Fruit fly (Drosophila melanogaster) whole organism, embryonic: ENCODE results near the gene a10.

Experiments used
- Ada2b ChIP-seq: fragments of 200-800 bp; sonication (Bioruptor generic); IDR thresholded peaks from 2 replicates; pipeline ENCODE4 v1.3.6; 2022; ENCODE audit warnings: missing biosample characterization, missing genetic modification characterization
- Bgb ChIP-seq: fragments of 200-800 bp; sonication (Bioruptor generic); IDR thresholded peaks from 2 replicates; pipeline ENCODE4 v1.3.6; 2022; ENCODE audit warnings: missing biosample characterization, missing genetic modification characterization; ENCODE audit not compliant: partially characterized antibody
- BtbVII ChIP-seq: fragments of 200-800 bp; sonication (Bioruptor generic); optimal IDR thresholded peaks from 3 replicates; lab custom pipeline; 2017; ENCODE audit warnings: missing biosample characterization, mild to moderate bottlenecking, missing genetic modification characterization
- CG10147 ChIP-seq: fragments of 200-800 bp; sonication (Bioruptor generic); optimal IDR thresholded peaks from 2 replicates; lab custom pipeline; 2019; ENCODE audit warnings: missing biosample characterization, mild to moderate bottlenecking, missing genetic modification characterization, moderate library complexity
- CG10462 ChIP-seq: fragments of 200-800 bp; sonication (Bioruptor generic); optimal IDR thresholded peaks from 2 replicates; lab custom pipeline; 2016; ENCODE audit warnings: missing biosample characterization, missing genetic modification characterization
- CG11504 ChIP-seq: fragments of 200-800 bp; sonication (Bioruptor generic); optimal IDR thresholded peaks from 3 replicates; lab custom pipeline; 2019; ENCODE audit warnings: missing biosample characterization, mild to moderate bottlenecking, missing genetic modification characterization, moderate library complexity
- CG13624 ChIP-seq: fragments of 200-800 bp; sonication (Bioruptor generic); optimal IDR thresholded peaks from 2 replicates; lab custom pipeline; 2016; ENCODE audit warnings: missing biosample characterization, missing genetic modification characterization
- CG16779 ChIP-seq: fragments of 200-800 bp; sonication (Bioruptor generic); IDR thresholded peaks from 2 replicates; pipeline ENCODE4 v1.3.6; 2022; ENCODE audit warnings: missing biosample characterization, missing genetic modification characterization
- CG17568 ChIP-seq: fragments of 200-800 bp; sonication (Bioruptor generic); optimal IDR thresholded peaks from 2 replicates; lab custom pipeline; 2018; ENCODE audit warnings: missing biosample characterization, mild to moderate bottlenecking, missing genetic modification characterization, moderate library complexity
- CG2678 ChIP-seq: fragments of 200-800 bp; sonication (Bioruptor generic); optimal IDR thresholded peaks from 3 replicates; lab custom pipeline; 2019; ENCODE audit warnings: missing biosample characterization, mild to moderate bottlenecking, missing genetic modification characterization, moderate library complexity
- CG32767 ChIP-seq: fragments of 200-800 bp; sonication (Bioruptor generic); IDR thresholded peaks from 2 replicates; pipeline ENCODE4 v1.3.6; 2022; ENCODE audit warnings: missing biosample characterization, missing genetic modification characterization
- CG3726 ChIP-seq: fragments of 200-800 bp; sonication (Bioruptor generic); IDR thresholded peaks from 3 replicates; pipeline ENCODE4, ENCODE4 v1.3.6; 2022; ENCODE audit warnings: missing biosample characterization, missing genetic modification characterization
- CG4360 ChIP-seq: fragments of 200-800 bp; sonication (Bioruptor generic); IDR thresholded peaks from 2 replicates; pipeline ENCODE4 v1.3.6; 2022; ENCODE audit warnings: missing biosample characterization, missing genetic modification characterization
- CG4404 ChIP-seq: fragments of 200-800 bp; sonication (Bioruptor generic); IDR thresholded peaks from 2 replicates; pipeline ENCODE4 v1.3.6; 2022; ENCODE audit warnings: missing biosample characterization, missing genetic modification characterization
- CG4617 ChIP-seq: fragments of 200-800 bp; sonication (Bioruptor generic); optimal IDR thresholded peaks from 3 replicates; lab custom pipeline; 2016; ENCODE audit warnings: missing biosample characterization, missing genetic modification characterization, borderline replicate concordance
- CG5180 ChIP-seq: fragments of 200-800 bp; sonication (Bioruptor generic); optimal IDR thresholded peaks from 3 replicates; lab custom pipeline; 2017; ENCODE audit warnings: missing biosample characterization, missing genetic modification characterization, mild to moderate bottlenecking, moderate library complexity, missing genetic modification reagents
- CG6854 ChIP-seq: fragments of 200-800 bp; sonication (Bioruptor generic); optimal IDR thresholded peaks from 3 replicates; lab custom pipeline; 2017; ENCODE audit warnings: missing biosample characterization, mild to moderate bottlenecking, missing genetic modification characterization
- CG7357 ChIP-seq: fragments of 200-800 bp; sonication (Bioruptor generic); IDR thresholded peaks from 3 replicates; pipeline ENCODE4 v1.3.6; 2022; ENCODE audit warnings: missing biosample characterization, missing genetic modification characterization
- CG7987 ChIP-seq: fragments of 200-800 bp; sonication (Bioruptor generic); optimal IDR thresholded peaks from 2 replicates; lab custom pipeline; 2018; ENCODE audit warnings: missing biosample characterization, mild to moderate bottlenecking, missing genetic modification characterization, moderate library complexity
- CG8359 ChIP-seq: fragments of 200-800 bp; sonication (Bioruptor generic); optimal IDR thresholded peaks from 2 replicates; lab custom pipeline; 2017; ENCODE audit warnings: missing biosample characterization, mild to moderate bottlenecking, missing genetic modification characterization, borderline replicate concordance
- CG9817 ChIP-seq: fragments of 200-800 bp; sonication (Bioruptor generic); optimal IDR thresholded peaks from 2 replicates; lab custom pipeline; 2018; ENCODE audit warnings: missing biosample characterization, mild to moderate bottlenecking, missing genetic modification characterization, moderate library complexity
- CG9932 ChIP-seq: fragments of 200-800 bp; sonication (Bioruptor generic); IDR thresholded peaks from 2 replicates; pipeline ENCODE4 v1.3.6; 2022; ENCODE audit warnings: missing biosample characterization, missing genetic modification characterization
- Chrac-16 ChIP-seq: fragments of 200-800 bp; sonication (Bioruptor generic); optimal IDR thresholded peaks from 3 replicates; lab custom pipeline; 2016; ENCODE audit warnings: missing biosample characterization, missing genetic modification characterization
- D ChIP-seq, 2 experiments: fragments of 200-800 bp in 1 of 2; fragments of >200 bp in 1 of 2; sonication (Bioruptor generic) in 1 of 2; optimal IDR thresholded peaks; 2 replicates in 1 of 2; 3 replicates in 1 of 2; lab custom pipeline; 2017; ENCODE audit warnings: mild to moderate bottlenecking in 1 of 2, missing biosample characterization in 1 of 2, missing genetic modification characterization in 1 of 2, missing genetic modification reagents in 1 of 2
- Deaf1 ChIP-seq: fragments of 200-800 bp; optimal IDR thresholded peaks from 3 replicates; lab custom pipeline; 2019; ENCODE audit warnings: missing biosample characterization, mild to moderate bottlenecking, missing genetic modification characterization, moderate library complexity
- Dek ChIP-seq: fragments of 200-800 bp; sonication (Bioruptor generic); optimal IDR thresholded peaks from 3 replicates; lab custom pipeline; 2019; ENCODE audit warnings: missing biosample characterization, mild to moderate bottlenecking, missing genetic modification characterization, moderate library complexity
- Fer1 ChIP-seq: fragments of 200-800 bp; sonication (Bioruptor generic); optimal IDR thresholded peaks from 2 replicates; lab custom pipeline; 2017; ENCODE audit warnings: missing biosample characterization, mild to moderate bottlenecking, missing genetic modification characterization
- Hey ChIP-seq: fragments of 200-800 bp; sonication (Bioruptor generic); optimal IDR thresholded peaks from 3 replicates; lab custom pipeline; 2018; ENCODE audit warnings: missing biosample characterization, mild to moderate bottlenecking, missing genetic modification characterization
- HmgZ ChIP-seq: fragments of 200-800 bp; sonication (Bioruptor generic); optimal IDR thresholded peaks from 2 replicates; lab custom pipeline; 2018; ENCODE audit warnings: missing biosample characterization, mild to moderate bottlenecking, missing genetic modification characterization
- Kr ChIP-seq: fragments of 200-800 bp; sonication (Bioruptor generic); optimal IDR thresholded peaks from 2 replicates; lab custom pipeline; 2017; ENCODE audit warnings: missing biosample characterization, mild to moderate bottlenecking, missing genetic modification characterization
- Rfx ChIP-seq: fragments of 200-800 bp; sonication (Bioruptor generic); IDR thresholded peaks from 2 replicates; pipeline ENCODE4 v1.3.6; 2022; ENCODE audit warnings: missing biosample characterization, missing genetic modification characterization
- Scr ChIP-seq: fragments of 200-800 bp; sonication (Bioruptor generic); IDR thresholded peaks from 2 replicates; pipeline ENCODE4 v1.3.6; 2022; ENCODE audit warnings: missing biosample characterization, missing genetic modification characterization; ENCODE audit not compliant: partially characterized antibody
- ab ChIP-seq: fragments of 200-800 bp; sonication (Bioruptor generic); optimal IDR thresholded peaks from 2 replicates; lab custom pipeline; 2016; ENCODE audit warnings: missing biosample characterization, missing genetic modification characterization
- abd-A ChIP-seq: fragments of 200-800 bp; sonication (Bioruptor generic); optimal IDR thresholded peaks from 3 replicates; lab custom pipeline; 2019; ENCODE audit warnings: missing biosample characterization, mild to moderate bottlenecking, missing genetic modification characterization, moderate library complexity
- bowl ChIP-seq: fragments of 200-800 bp; sonication (Bioruptor generic); IDR thresholded peaks from 2 replicates; pipeline ENCODE4 v1.3.6; 2022; ENCODE audit warnings: missing biosample characterization, missing genetic modification characterization
- br ChIP-seq: fragments of >200 bp; optimal IDR thresholded peaks from 2 replicates; lab custom pipeline; 2017
- ci ChIP-seq: fragments of 200-800 bp; sonication (Bioruptor generic); IDR thresholded peaks from 3 replicates; pipeline ENCODE4 v1.3.6; 2022; ENCODE audit warnings: missing biosample characterization, missing genetic modification characterization
- crol ChIP-seq: fragments of 200-800 bp; sonication (Bioruptor generic); IDR thresholded peaks from 2 replicates; pipeline ENCODE4 v1.3.6; 2022; ENCODE audit warnings: missing biosample characterization, missing genetic modification characterization
- ewg ChIP-seq: fragments of 200-800 bp; sonication (Bioruptor generic); optimal IDR thresholded peaks from 3 replicates; lab custom pipeline; 2017; ENCODE audit warnings: mild to moderate bottlenecking, missing biosample characterization, missing genetic modification reagents, missing genetic modification characterization
- inv ChIP-seq: fragments of 200-800 bp; sonication (Bioruptor generic); IDR thresholded peaks from 2 replicates; pipeline ENCODE4 v1.3.6; 2022; ENCODE audit warnings: missing biosample characterization, missing genetic modification characterization; ENCODE audit not compliant: partially characterized antibody
- maf-S ChIP-seq: fragments of 200-800 bp; sonication (Bioruptor generic); optimal IDR thresholded peaks from 2 replicates; lab custom pipeline; 2016; ENCODE audit warnings: missing biosample characterization, missing genetic modification characterization
- mirr ChIP-seq: fragments of 200-800 bp; sonication (Bioruptor generic); optimal IDR thresholded peaks from 3 replicates; lab custom pipeline; 2018; ENCODE audit warnings: missing biosample characterization, mild to moderate bottlenecking, missing genetic modification characterization
- nmo ChIP-seq: fragments of 200-800 bp; sonication (Bioruptor generic); optimal IDR thresholded peaks from 2 replicates; lab custom pipeline; 2018; ENCODE audit warnings: missing biosample characterization, mild to moderate bottlenecking, missing genetic modification characterization, moderate library complexity
- odd ChIP-seq: fragments of 200-800 bp; sonication (Bioruptor generic); optimal IDR thresholded peaks from 2 replicates; lab custom pipeline; 2017; ENCODE audit warnings: missing biosample characterization, mild to moderate bottlenecking, missing genetic modification characterization
- sens-2 ChIP-seq: fragments of 200-800 bp; sonication (Bioruptor generic); IDR thresholded peaks from 2 replicates; pipeline ENCODE4 v1.3.6; 2022; ENCODE audit warnings: missing biosample characterization, missing genetic modification characterization
- sob ChIP-seq: fragments of 200-800 bp; sonication (Bioruptor generic); IDR thresholded peaks from 2 replicates; pipeline ENCODE4 v1.3.6; 2022; ENCODE audit warnings: missing biosample characterization, missing genetic modification characterization
- sug ChIP-seq: fragments of 200-800 bp; optimal IDR thresholded peaks from 2 replicates; lab custom pipeline; 2019; ENCODE audit warnings: missing biosample characterization, mild to moderate bottlenecking, missing genetic modification characterization, moderate library complexity
- wdn ChIP-seq: fragments of 200-800 bp; sonication (Bioruptor generic); IDR thresholded peaks from 2 replicates; pipeline ENCODE4 v1.3.6; 2022; ENCODE audit warnings: missing biosample characterization, missing genetic modification characterization
- zen ChIP-seq: fragments of 200-800 bp; sonication (Bioruptor generic); optimal IDR thresholded peaks from 3 replicates; lab custom pipeline; 2018; ENCODE audit warnings: missing biosample characterization, mild to moderate bottlenecking, missing genetic modification characterization, moderate library complexity
- zen2 ChIP-seq: fragments of 200-800 bp; sonication (Bioruptor generic); IDR thresholded peaks from 3 replicates; pipeline ENCODE4 v1.3.6; 2022; ENCODE audit warnings: missing biosample characterization, missing genetic modification characterization; ENCODE audit not compliant: partially characterized antibody
- zfh2 ChIP-seq: fragments of 200-800 bp; sonication (Bioruptor generic); optimal IDR thresholded peaks from 2 replicates; lab custom pipeline; 2016; ENCODE audit warnings: missing biosample characterization, missing genetic modification characterization

Gene a10

DNA sequence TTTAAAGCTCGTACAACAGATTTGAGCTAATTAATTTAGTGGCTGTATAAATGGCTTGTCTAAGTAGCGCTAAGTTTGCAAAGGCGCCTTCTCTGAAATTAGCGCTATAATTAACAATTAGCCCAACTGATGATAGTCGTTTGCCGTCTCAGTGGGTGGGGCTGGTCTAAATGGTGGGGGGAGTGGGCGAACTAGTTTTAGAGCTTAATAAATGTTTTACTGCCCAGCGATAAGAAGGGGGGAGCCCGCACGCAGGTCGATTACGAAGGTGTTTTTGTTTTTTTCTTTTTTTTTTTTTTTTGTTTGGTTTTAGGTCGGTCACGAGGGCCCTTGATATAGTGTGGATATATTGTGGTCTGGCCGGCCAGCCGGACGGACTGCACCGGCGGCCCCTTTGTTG, 22.5 kb downstream of the a10 start (continued):
- TF ChIP-seq CG4617 (GFP tag; lab: Kevin White, UChicago) (no peak), Ada2b (GFP tag; lab: Robert Waterston, UW) (no peak), Chrac-16 (GFP tag; lab: Kevin White, UChicago) (no peak), Fer1 (peak; percentile 36), CG8359 (GFP tag; lab: Kevin White, UChicago) (no peak), Hey (tag; lab: Kevin White, UChicago) (peak; percentile 20), sob (GFP tag; lab: Robert Waterston, UW) (peak; percentile 58; the same call in 1 of the 2 replicates), CG13624 (no peak), CG9817 (tag; lab: Kevin White, UChicago) (no peak), HmgZ (tag; lab: Kevin White, UChicago) (peak; percentile 32), Scr (GFP tag; lab: Robert Waterston, UW) (no peak), Rfx (GFP tag; lab: Robert Waterston, UW) (no peak; the same call in 1 of the 2 replicates), CG2678 (tag; lab: Kevin White, UChicago) (peak; percentile 47), br (no peak), mirr (GFP tag; lab: Kevin White, UChicago) (peak; percentile 76), CG10147 (GFP tag; lab: Kevin White, UChicago) (no peak), ewg (GFP tag; lab: Kevin White, UChicago) (no peak), CG7987 (GFP tag; lab: Kevin White, UChicago) (peak; percentile 48), zfh2 (GFP tag; lab: Kevin White, UChicago) (no peak), zen (tag; lab: Kevin White, UChicago) (no peak), abd-A (no peak), inv (GFP tag; lab: Robert Waterston, UW) (no peak), ab (GFP tag; lab: Kevin White, UChicago) (no peak), CG10462 (GFP tag; lab: Kevin White, UChicago) (no peak), Deaf1 (tag; lab: Kevin White, UChicago) (no peak), sens-2 (GFP tag; lab: Robert Waterston, UW) (0 out of 2 replicates have a peak, but pooled peaks have one; percentile 44), crol (GFP tag; lab: Robert Waterston, UW) (peak; percentile 57), CG4404 (no peak), nmo (GFP tag; lab: Kevin White, UChicago) (no peak), D (optimal IDR thresholded peaks at IDR 0.05; lab: Kevin White, UChicago) (no peak), D (GFP tag; optimal IDR thresholded peaks at IDR 0.05; lab: Kevin White, UChicago) (no peak), CG3726 (GFP tag; lab: Robert Waterston, UW) (no peak), CG16779 (GFP tag; lab: Robert Waterston, UW) (no peak), bowl (GFP tag; lab: Robert Waterston, UW) (no peak), odd (no peak), CG11504 (no peak), CG5180 (GFP tag; lab: Kevin White, UChicago) (no peak), Dek (tag; lab: Kevin White, UChicago) (no peak), ci (GFP tag; lab: Robert Waterston, UW) (no peak), CG4360 (no peak), zen2 (no peak), CG32767 (no peak), wdn (GFP tag; lab: Robert Waterston, UW) (no peak), CG6854 (GFP tag; lab: Kevin White, UChicago) (no peak), Kr (GFP tag; lab: Kevin White, UChicago) (no peak), sug (tag; lab: Kevin White, UChicago) (peak; percentile 83), BtbVII (GFP tag; lab: Kevin White, UChicago) (no peak), maf-S (no peak), CG9932 (GFP tag; lab: Robert Waterston, UW) (no peak), CG7357 (GFP tag; lab: Robert Waterston, UW) (no peak), CG17568 (GFP tag; lab: Kevin White, UChicago) (no peak), Bgb (GFP tag; lab: Robert Waterston, UW) (no peak)
